Worm (Caenorhabditis elegans) whole organism, L4 larva: ENCODE results near the gene T21B10.3.

Source experiments
- F26F4.8 ChIP-seq: fragments of 200-800 bp; sonication (Bioruptor generic); conservative IDR thresholded peaks from 2 replicates; pipeline ENCODE4 v1.3.6; 2022; ENCODE audit warnings: missing genetic modification characterization, missing compliant biosample characterization
- F37D6.2 ChIP-seq: sonication (generic microtip); optimal IDR thresholded peaks from 2 replicates; lab custom pipeline; 2016; ENCODE audit warnings: mild to moderate bottlenecking, missing genetic modification characterization, missing compliant biosample characterization
- R02D3.7 ChIP-seq: fragments of 150-350 bp; sonication (generic microtip); optimal IDR thresholded peaks from 3 replicates; lab custom pipeline; 2014; ENCODE audit warnings: missing biosample characterization, missing genetic modification characterization
- T20F7.1 ChIP-seq: fragments of 200-800 bp; sonication (Bioruptor generic); optimal IDR thresholded peaks from 2 replicates; lab custom pipeline; 2018; ENCODE audit warnings: mild to moderate bottlenecking, missing genetic modification characterization, missing compliant biosample characterization
- T26A8.4 ChIP-seq: fragments of 200-800 bp; sonication (Bioruptor generic); IDR thresholded peaks from 2 replicates; pipeline ENCODE4 v1.3.6; 2022; ENCODE audit warnings: missing genetic modification characterization, missing compliant biosample characterization
- Y48G9A.11 ChIP-seq: fragments of 200-800 bp; sonication (Bioruptor generic); IDR thresholded peaks from 2 replicates; pipeline ENCODE4 v1.3.6; 2022; ENCODE audit warnings: missing genetic modification reagents, missing genetic modification characterization, missing compliant biosample characterization
- aly-2 ChIP-seq: sonication (generic microtip); optimal IDR thresholded peaks from 2 replicates; lab custom pipeline; 2018; ENCODE audit warnings: missing biosample characterization, missing genetic modification characterization
- ama-1 ChIP-seq: fragments of 150-350 bp; optimal IDR thresholded peaks from 2 replicates; lab custom pipeline; 2014; ENCODE audit warnings: inconsistent platforms, mixed read lengths
- arid-1 ChIP-seq: fragments of 200-800 bp; sonication (Bioruptor generic); conservative IDR thresholded peaks from 2 replicates; pipeline ENCODE4 v1.3.6; 2022; ENCODE audit warnings: missing genetic modification reagents, missing genetic modification characterization, missing compliant biosample characterization
- attf-4 ChIP-seq: sonication (generic microtip); optimal IDR thresholded peaks from 3 replicates; lab custom pipeline; 2017; ENCODE audit warnings: missing biosample characterization, missing genetic modification characterization
- ceh-62 ChIP-seq: sonication (generic microtip); optimal IDR thresholded peaks from 2 replicates; lab custom pipeline; 2017; ENCODE audit warnings: missing biosample characterization, missing genetic modification characterization
- ceh-82 ChIP-seq: sonication (generic microtip); optimal IDR thresholded peaks from 2 replicates; lab custom pipeline; 2017; ENCODE audit warnings: missing biosample characterization, missing genetic modification characterization
- ces-1 ChIP-seq: fragments of 150-350 bp; sonication (generic microtip); optimal IDR thresholded peaks from 4 replicates; lab custom pipeline; 2014; ENCODE audit warnings: missing biosample characterization, missing genetic modification reagents, missing genetic modification characterization
- cey-2 ChIP-seq: sonication (generic microtip); optimal IDR thresholded peaks from 3 replicates; lab custom pipeline; 2017; ENCODE audit warnings: missing genetic modification characterization, mild to moderate bottlenecking, missing compliant biosample characterization, antibody characterized with exemption, borderline replicate concordance; ENCODE audit not compliant: insufficient read depth
- ctbp-1 ChIP-seq: fragments of 200-800 bp; sonication (Bioruptor generic); IDR thresholded peaks from 2 replicates; pipeline ENCODE4 v1.3.6; 2022; ENCODE audit warnings: missing genetic modification reagents, missing genetic modification characterization, missing compliant biosample characterization
- daf-16 ChIP-seq, 3 experiments: sonication (generic microtip); optimal IDR thresholded peaks; 2 replicates each; lab custom pipeline; 2016 to 2017; ENCODE audit warnings: missing genetic modification characterization in 3 of 3, missing genetic modification reagents in 3 of 3, mild to moderate bottlenecking in 2 of 3, missing compliant biosample characterization in 2 of 3, missing biosample characterization in 1 of 3, moderate library complexity in 1 of 3
- daf-8 ChIP-seq: fragments of 200-800 bp; sonication (Bioruptor generic); IDR thresholded peaks from 2 replicates; pipeline ENCODE4 v1.3.6; 2022; ENCODE audit warnings: missing genetic modification characterization, missing compliant biosample characterization
- dmd-6 ChIP-seq: fragments of 200-800 bp; sonication (Bioruptor generic); IDR thresholded peaks from 2 replicates; pipeline ENCODE4 v1.3.6; 2022; ENCODE audit warnings: missing genetic modification reagents, missing genetic modification characterization, missing compliant biosample characterization
- dmd-8 ChIP-seq: fragments of 200-800 bp; sonication (Bioruptor generic); IDR thresholded peaks from 2 replicates; pipeline ENCODE4 v1.3.6; 2022; ENCODE audit warnings: missing genetic modification characterization, missing compliant biosample characterization
- dpl-1 ChIP-seq: fragments of 150-350 bp; optimal IDR thresholded peaks from 2 replicates; lab custom pipeline; 2014; ENCODE audit warnings: missing biosample characterization, missing genetic modification reagents, missing genetic modification characterization
- duxl-1 ChIP-seq: sonication (generic microtip); optimal IDR thresholded peaks from 2 replicates; lab custom pipeline; 2016; ENCODE audit warnings: mild to moderate bottlenecking, missing genetic modification characterization, moderate library complexity, missing compliant biosample characterization; ENCODE audit not compliant: poor library complexity
- egl-43 ChIP-seq: fragments of 200-800 bp; sonication (Bioruptor generic); IDR thresholded peaks from 2 replicates; pipeline ENCODE4 v1.3.6; 2022; ENCODE audit warnings: missing genetic modification reagents, missing genetic modification characterization, missing compliant biosample characterization
- hlh-30 ChIP-seq: sonication (generic microtip); optimal IDR thresholded peaks from 2 replicates; lab custom pipeline; 2017; ENCODE audit warnings: antibody characterized with exemption, mild to moderate bottlenecking, missing genetic modification characterization, missing compliant biosample characterization; ENCODE audit not compliant: insufficient read depth
- lin-1 ChIP-seq: fragments of 200-800 bp; sonication (Bioruptor generic); IDR thresholded peaks from 2 replicates; pipeline ENCODE4 v1.3.6; 2022; ENCODE audit warnings: missing genetic modification reagents, missing genetic modification characterization, missing compliant biosample characterization
- lin-29 ChIP-seq: fragments of 200-800 bp; sonication (Bioruptor generic); IDR thresholded peaks from 2 replicates; pipeline ENCODE4 v1.3.6; 2022; ENCODE audit warnings: missing genetic modification reagents, missing genetic modification characterization, missing compliant biosample characterization
- lin-38 ChIP-seq: fragments of 200-800 bp; sonication (Bioruptor generic); IDR thresholded peaks from 2 replicates; pipeline ENCODE4 v1.3.6; 2022; ENCODE audit warnings: missing genetic modification reagents, missing genetic modification characterization, missing compliant biosample characterization
- lin-39 ChIP-seq: fragments of 150-350 bp; optimal IDR thresholded peaks from 2 replicates; lab custom pipeline; 2014; ENCODE audit warnings: missing biosample characterization, missing genetic modification reagents, missing genetic modification characterization
- lsy-2 ChIP-seq, 2 experiments: fragments of 150-350 bp in 1 of 2; sonication (generic microtip) in 1 of 2; optimal IDR thresholded peaks; 2 replicates each; lab custom pipeline; 2014 to 2017; ENCODE audit warnings: missing biosample characterization in 2 of 2, missing genetic modification characterization in 2 of 2
- mdl-1 ChIP-seq, 2 experiments: fragments of 150-350 bp in 1 of 2; sonication (generic microtip) in 1 of 2; optimal IDR thresholded peaks; 2 replicates each; lab custom pipeline; 2014 to 2017; ENCODE audit warnings: missing biosample characterization in 2 of 2, missing genetic modification characterization in 2 of 2
- mes-2 ChIP-seq: sonication (generic microtip); optimal IDR thresholded peaks from 2 replicates; lab custom pipeline; 2016; ENCODE audit warnings: missing genotype, mild to moderate bottlenecking, missing genetic modification characterization, missing compliant biosample characterization; ENCODE audit not compliant: poor library complexity, severe bottlenecking
- mxl-2 ChIP-seq: fragments of 200-800 bp; sonication (Bioruptor generic); conservative IDR thresholded peaks from 2 replicates; pipeline ENCODE4 v1.3.6; 2022; ENCODE audit warnings: missing genetic modification reagents, missing genetic modification characterization, missing compliant biosample characterization
- nhr-10 ChIP-seq: fragments of 150-350 bp; optimal IDR thresholded peaks from 2 replicates; lab custom pipeline; 2014; ENCODE audit warnings: missing biosample characterization, missing genetic modification characterization
- nhr-102 ChIP-seq: sonication (generic microtip); optimal IDR thresholded peaks from 2 replicates; lab custom pipeline; 2016; ENCODE audit warnings: mild to moderate bottlenecking, missing genetic modification characterization, moderate library complexity, missing compliant biosample characterization
- nhr-237 ChIP-seq: sonication (generic microtip); optimal IDR thresholded peaks from 2 replicates; lab custom pipeline; 2017; ENCODE audit warnings: missing biosample characterization, missing genetic modification characterization
- nhr-25 ChIP-seq: sonication (generic microtip); optimal IDR thresholded peaks from 2 replicates; lab custom pipeline; 2017; ENCODE audit warnings: missing genetic modification characterization, mild to moderate bottlenecking, missing compliant biosample characterization, antibody characterized with exemption, moderate library complexity, borderline replicate concordance; ENCODE audit not compliant: insufficient read depth
- nhr-42 ChIP-seq: fragments of 200-800 bp; sonication (Bioruptor generic); IDR thresholded peaks from 2 replicates; pipeline ENCODE4 v1.3.6; 2022; ENCODE audit warnings: missing genetic modification characterization, missing compliant biosample characterization
- nhr-6 ChIP-seq: fragments of 150-350 bp; optimal IDR thresholded peaks from 2 replicates; lab custom pipeline; 2014; ENCODE audit warnings: missing biosample characterization, missing genetic modification characterization
- pha-4 ChIP-seq, 2 experiments: fragments of 150-350 bp in 1 of 2; fragments of 200-800 bp in 1 of 2; sonication (Bioruptor generic) in 1 of 2; IDR thresholded peaks in 1 of 2; optimal IDR thresholded peaks in 1 of 2; 2 replicates each; pipeline versions ENCODE4 v1.3.6 to Lab custom; 2014 to 2022; ENCODE audit warnings: missing genetic modification characterization in 2 of 2, missing genetic modification reagents in 2 of 2, missing biosample characterization in 1 of 2, missing compliant biosample characterization in 1 of 2
- set-16 ChIP-seq: fragments of 200-800 bp; sonication (Bioruptor generic); IDR thresholded peaks from 2 replicates; pipeline ENCODE4 v1.3.6; 2022; ENCODE audit warnings: missing genetic modification reagents, missing genetic modification characterization, missing compliant biosample characterization
- snpc-1.2 ChIP-seq: fragments of 200-800 bp; sonication (Bioruptor generic); IDR thresholded peaks from 2 replicates; pipeline ENCODE4 v1.3.6; 2022; ENCODE audit warnings: missing genetic modification reagents, missing genetic modification characterization, missing compliant biosample characterization
- snpc-4 ChIP-seq: fragments of 150-350 bp; optimal IDR thresholded peaks from 2 replicates; lab custom pipeline; 2014; ENCODE audit warnings: missing biosample characterization, missing genetic modification characterization
- spr-3 ChIP-seq: fragments of 200-800 bp; sonication (Bioruptor generic); optimal IDR thresholded peaks from 2 replicates; lab custom pipeline; 2018; ENCODE audit warnings: mild to moderate bottlenecking, missing genetic modification characterization, missing compliant biosample characterization
- unc-130 ChIP-seq: sonication (generic microtip); optimal IDR thresholded peaks from 2 replicates; lab custom pipeline; 2016; ENCODE audit warnings: missing genetic modification reagents, missing genetic modification characterization, missing compliant biosample characterization
- vab-7 ChIP-seq: fragments of 200-800 bp; sonication (Bioruptor generic); IDR thresholded peaks from 2 replicates; pipeline ENCODE4 v1.3.6; 2022; ENCODE audit warnings: missing genetic modification reagents, missing genetic modification characterization, missing compliant biosample characterization
- ztf-11 ChIP-seq: fragments of 150-350 bp; optimal IDR thresholded peaks from 2 replicates; lab custom pipeline; 2014; ENCODE audit warnings: missing biosample characterization, missing genetic modification characterization
- ztf-7 ChIP-seq: fragments of 150-350 bp; optimal IDR thresholded peaks from 2 replicates; lab custom pipeline; 2014; ENCODE audit warnings: missing biosample characterization, missing genetic modification characterization

Gene T21B10.3

DNA sequence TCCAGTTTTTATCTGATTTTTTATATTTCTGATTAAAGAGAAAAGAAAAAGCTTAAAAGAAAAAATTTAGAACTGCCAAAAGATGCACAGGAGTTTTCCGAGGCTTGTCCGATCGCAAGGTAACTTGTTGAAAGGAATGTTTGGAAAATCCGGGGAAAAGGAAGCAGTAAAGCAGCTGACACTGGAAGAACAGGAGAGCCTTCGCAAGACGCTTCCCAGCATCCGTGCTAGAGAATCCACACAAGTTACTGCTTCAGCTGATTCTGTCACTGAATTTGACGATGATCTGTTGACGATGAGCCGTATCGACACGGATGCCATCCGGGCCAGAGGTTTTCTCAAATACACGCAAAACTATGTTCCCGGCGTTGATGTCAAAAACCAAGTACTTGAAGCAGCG lies 4.4 kb upstream of the T21B10.3 start, which contains the start of gene mrpl-50 (continued):
- TF ChIP-seq daf-16 (GFP tag; optimal IDR thresholded peaks at IDR 0.05; lab: Kevin White, UChicago), result peak in 1 of 2 experiments; percentile 8
- peak; percentile 23 for TF ChIP-seq daf-16 (tag; optimal IDR thresholded peaks at IDR 0.05; lab: Kevin White, UChicago)
- no peak for TF ChIP-seq unc-130 (GFP tag; lab: Kevin White, UChicago)
- TF ChIP-seq lin-38 (GFP tag; lab: Robert Waterston, UW), result peak; percentile 56
- TF ChIP-seq set-16 (GFP tag; lab: Robert Waterston, UW), result peak; percentile 13; the same call in 1 of the 2 replicates
- TF ChIP-seq Y48G9A.11 (GFP tag; lab: Robert Waterston, UW), result peak; percentile 26; the same call in 1 of the 2 replicates
- no peak for TF ChIP-seq F26F4.8 (GFP tag; lab: Robert Waterston, UW)
- peak; percentile 46; the same call in 1 of the 2 replicates for TF ChIP-seq arid-1
- no peak for TF ChIP-seq nhr-237 (tag; lab: Kevin White, UChicago)
- no peak for TF ChIP-seq ceh-62 (tag; lab: Kevin White, UChicago)
- no peak for TF ChIP-seq mdl-1 (tag; optimal IDR thresholded peaks at IDR 0.05; lab: Kevin White, UChicago)
- TF ChIP-seq mxl-2 (GFP tag; lab: Robert Waterston, UW), result no peak
- no peak for TF ChIP-seq dpl-1
- TF ChIP-seq R02D3.7 (tag; lab: Kevin White, UChicago), result no peak
- TF ChIP-seq duxl-1, result no peak
- TF ChIP-seq T20F7.1, result no peak
- TF ChIP-seq hlh-30, result no peak
- no peak for TF ChIP-seq mes-2 (tag; lab: Kevin White, UChicago)
- no peak for TF ChIP-seq cey-2 (tag; lab: Kevin White, UChicago)
- TF ChIP-seq nhr-42, result no peak
- TF ChIP-seq ceh-82 (tag; lab: Kevin White, UChicago), result no peak
- TF ChIP-seq dmd-6 (GFP tag; lab: Robert Waterston, UW), result no peak
- TF ChIP-seq spr-3 (GFP tag; lab: Kevin White, UChicago), result no peak
- TF ChIP-seq F37D6.2 (tag; lab: Kevin White, UChicago), result no peak
- TF ChIP-seq egl-43 (GFP tag; lab: Robert Waterston, UW), result 0 out of 2 replicates have a peak, but pooled peaks have one; percentile 61
- peak; percentile 59; the same call in 1 of the 2 replicates for TF ChIP-seq T26A8.4
- no peak for TF ChIP-seq daf-8 (GFP tag; lab: Robert Waterston, UW)
- 0 out of 2 replicates have a peak, but pooled peaks have one; percentile 31 for TF ChIP-seq pha-4 (GFP tag; IDR thresholded peaks at IDR 0.05; lab: Robert Waterston, UW)
- TF ChIP-seq pha-4 (tag; optimal IDR thresholded peaks at IDR 0.05; lab: Kevin White, UChicago), result no peak
- TF ChIP-seq lin-29, result no peak
- TF ChIP-seq lsy-2 (tag; optimal IDR thresholded peaks at IDR 0.05; lab: Kevin White, UChicago), result no peak
- TF ChIP-seq vab-7, result no peak

DNA sequence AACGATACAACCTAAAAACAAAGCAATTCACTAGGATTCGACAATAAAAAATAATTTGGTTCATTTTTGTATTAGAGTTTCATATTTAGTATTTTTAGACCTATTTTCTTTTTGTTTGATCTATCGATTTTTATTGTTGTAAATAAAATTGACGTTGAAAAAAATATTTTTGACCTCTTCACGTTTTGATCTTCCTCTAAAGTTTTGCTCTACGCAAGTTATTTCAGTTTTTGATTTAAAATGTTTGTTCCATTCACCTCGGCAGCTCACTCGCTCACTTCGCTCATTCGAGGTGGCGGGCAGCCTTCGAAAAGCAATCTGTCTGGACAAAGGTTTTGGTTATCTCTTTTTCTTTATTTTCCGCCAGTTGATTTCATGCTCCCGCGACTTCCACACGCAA lies 3.4 kb upstream of the T21B10.3 start, which contains the start of gene enol-1:
enol-1 (plus strand) TSS at position 235 of the 400 bp plus-strand sequence.
- TF ChIP-seq ztf-11 (no peak), unc-130 (GFP tag; lab: Kevin White, UChicago) (peak; percentile 15), nhr-10 (tag; lab: Kevin White, UChicago) (no peak), lin-38 (GFP tag; lab: Robert Waterston, UW) (peak; percentile 32), ama-1 (lab: Kevin White, UChicago) (peak; percentile 69)

DNA sequence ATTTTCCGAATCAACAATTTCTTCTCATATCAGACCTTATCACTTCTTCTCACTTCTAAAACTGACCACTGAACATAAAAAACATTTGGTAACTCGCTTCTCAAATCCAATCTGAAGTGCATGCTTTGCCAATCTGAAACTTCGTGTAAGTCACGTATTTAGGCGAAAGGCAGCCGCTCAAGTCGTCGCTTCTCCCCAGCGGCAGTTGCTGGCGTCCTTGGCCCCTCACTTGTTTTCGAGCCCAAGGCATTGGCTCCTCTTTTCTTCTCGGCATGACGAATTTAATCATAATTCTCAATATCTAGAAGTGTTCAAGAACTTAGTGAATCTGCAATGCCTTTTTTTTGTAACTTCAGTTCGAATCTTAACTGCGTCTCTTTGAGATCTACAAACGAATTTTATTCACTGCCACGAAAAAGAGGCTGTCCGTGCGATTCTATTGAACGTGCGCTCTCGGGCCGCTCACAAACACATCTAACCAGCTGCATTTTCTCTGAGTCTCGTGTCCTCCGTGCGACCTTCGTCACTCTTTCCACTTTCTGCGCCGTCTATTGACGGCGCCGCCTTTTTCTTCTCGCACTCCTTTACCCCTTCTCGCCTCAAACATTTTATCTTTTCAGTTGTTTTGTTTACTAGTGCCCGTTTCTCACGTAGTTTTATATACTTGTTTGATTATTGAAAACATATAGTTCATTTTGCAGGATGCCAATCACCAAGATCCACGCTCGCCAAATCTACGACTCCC lies 2.6 kb upstream of the T21B10.3 start:
- TF ChIP-seq aly-2 (no peak), lin-39 (tag; lab: Kevin White, UChicago) (no peak), ctbp-1 (GFP tag; lab: Robert Waterston, UW) (no peak), ztf-7 (tag; lab: Kevin White, UChicago) (no peak), lin-1 (GFP tag; lab: Robert Waterston, UW) (no peak), nhr-42 (no peak), nhr-6 (no peak), nhr-102 (tag; lab: Kevin White, UChicago) (no peak), attf-4 (tag; lab: Kevin White, UChicago) (no peak), snpc-4 (no peak), ces-1 (GFP tag; lab: Kevin White, UChicago) (no peak), nhr-25 (tag; lab: Kevin White, UChicago) (no peak), snpc-1.2 (no peak), unc-130 (GFP tag; lab: Kevin White, UChicago) (no peak), dmd-8 (GFP tag; lab: Robert Waterston, UW) (no peak), daf-16 (GFP tag; optimal IDR thresholded peaks at IDR 0.05; lab: Kevin White, UChicago) (no peak), daf-16 (tag; optimal IDR thresholded peaks at IDR 0.05; lab: Kevin White, UChicago) (peak; percentile 78)
